Worm (Caenorhabditis elegans): ENCODE results near the gene ceh-87.

Gene ceh-87

DNA sequence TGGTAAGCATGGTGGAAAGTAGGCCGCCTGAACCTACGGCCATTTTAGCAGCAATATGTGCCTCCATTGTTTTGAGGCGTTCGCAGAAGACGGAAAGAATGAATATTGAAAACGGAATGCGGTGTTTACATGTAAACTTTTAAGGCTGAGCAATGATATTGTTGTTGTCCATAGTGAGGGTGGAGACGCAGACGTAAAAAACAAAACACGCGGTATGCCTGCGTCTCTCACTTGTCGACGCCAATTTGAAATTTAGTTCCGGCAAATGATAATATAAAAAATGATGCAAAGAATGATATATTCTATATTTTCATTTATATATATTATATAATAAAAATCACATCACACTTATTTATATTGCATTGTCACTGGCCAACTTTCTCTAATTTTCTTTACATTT lies 23.8 kb upstream of the ceh-87 start, which contains the start of gene Y47G7B.2:
Y47G7B.2 (minus strand) TSS at position 143 of the 400 bp plus-strand sequence.
- no peak for TF ChIP-seq repo-1 (tag; optimal IDR thresholded peaks at IDR 0.05)
- peak; percentile 18 for TF ChIP-seq attf-5 (GFP tag; optimal IDR thresholded peaks at IDR 0.05)
- TF ChIP-seq hmg-1.2 (GFP tag; IDR thresholded peaks at IDR 0.05), result peak; percentile 59; the same call in 1 of the 2 replicates
- TF ChIP-seq dpl-1 (GFP tag; optimal IDR thresholded peaks at IDR 0.05), result no peak

DNA sequence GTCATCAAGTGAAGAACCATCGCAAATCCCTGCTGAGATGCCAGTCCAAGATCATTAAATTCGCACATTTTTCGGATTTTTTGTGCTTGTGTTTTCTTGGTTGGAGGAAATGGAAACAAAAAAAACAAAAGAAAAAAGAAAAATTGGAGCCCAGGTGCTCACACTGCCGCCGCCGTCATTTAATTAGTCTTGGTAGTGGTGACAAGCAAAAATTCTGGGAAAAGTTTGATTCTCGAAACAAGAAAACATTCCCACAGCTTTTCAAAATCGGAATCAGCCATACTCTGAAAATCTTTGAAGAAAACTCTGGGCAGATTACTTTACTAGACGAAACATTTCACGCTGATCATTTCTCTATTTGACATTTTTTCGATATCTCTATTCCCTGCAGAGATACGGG lies 21.1 kb upstream of the ceh-87 start, which contains the start of gene srh-128:
srh-128 (minus strand) TSS at position 101 of the 400 bp plus-strand sequence.
- no peak for TF ChIP-seq lin-54 (GFP tag; optimal IDR thresholded peaks at IDR 0.05)

DNA sequence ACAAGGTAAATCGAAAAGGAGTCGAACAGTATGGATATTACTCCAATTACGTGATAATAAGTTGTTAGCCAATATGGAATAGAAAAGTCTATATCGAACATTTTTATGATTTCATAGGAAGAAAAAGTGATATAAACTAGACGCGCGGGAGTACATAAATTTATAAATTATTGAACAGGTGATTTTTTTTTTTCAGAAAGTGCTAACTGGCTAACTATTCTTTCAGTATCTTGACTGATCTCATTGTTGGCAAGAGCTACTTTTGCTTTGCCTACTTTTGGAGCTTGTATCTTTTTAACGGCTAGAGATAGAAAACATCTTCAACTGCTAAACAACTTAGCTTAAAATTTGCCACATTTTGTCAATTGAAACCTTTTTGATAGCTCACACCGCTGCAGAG lies 18.6 kb upstream of the ceh-87 start, which contains the start of gene sri-60:
sri-60 (minus strand) TSS at position 101 of the 400 bp plus-strand sequence.
- TF ChIP-seq atf-7 (tag; optimal IDR thresholded peaks at IDR 0.05) (no peak), F55B11.4 (tag; optimal IDR thresholded peaks at IDR 0.05; ENCODE audit: borderline replicate concordance, insufficient read depth) (no peak), aptf-3 (GFP tag; IDR thresholded peaks at IDR 0.05) (no peak), C06A6.2 (GFP tag; conservative IDR thresholded peaks at IDR 0.05) (no peak)

- TF ChIP-seq ztf-22 (GFP tag; optimal IDR thresholded peaks at IDR 0.05), result no peak
- no peak for TF ChIP-seq tbp1 (GFP tag; optimal IDR thresholded peaks at IDR 0.05)
These were observed 16.1 kb upstream of the ceh-87 start, which contains the start of gene sri-61 for ce11 chrII:2700229-2700628. Gene sri-61 (minus strand): TSS chrII:2700329.

ce11 chrII:2698378-2698777 lies 14.3 kb upstream of the ceh-87 start, which contains the start of gene sri-62:
Gene sri-62 (minus strand): TSS chrII:2698478.
- no peak for TF ChIP-seq snpc-3.4 (tag; optimal IDR thresholded peaks at IDR 0.05)
- no peak for TF ChIP-seq F10E7.11 (tag; optimal IDR thresholded peaks at IDR 0.05)
- TF ChIP-seq dpl-1 (GFP tag; optimal IDR thresholded peaks at IDR 0.05), result no peak
- no peak for TF ChIP-seq hmg-20 (GFP tag; IDR thresholded peaks at IDR 0.05)
- no peak for TF ChIP-seq unc-130 (GFP tag; optimal IDR thresholded peaks at IDR 0.05)
- TF ChIP-seq gei-17 (GFP tag; optimal IDR thresholded peaks at IDR 0.05), result no peak
- TF ChIP-seq sdz-38 (tag; optimal IDR thresholded peaks at IDR 0.05), result no peak
- TF ChIP-seq ztf-18 (tag; optimal IDR thresholded peaks at IDR 0.05), result no peak
- no peak for TF ChIP-seq cebp-2 (GFP tag; IDR thresholded peaks at IDR 0.05)

ce11 chrII:2695079-2695478 lies 11.0 kb upstream of the ceh-87 start:
- no peak for TF ChIP-seq F33H1.4 (GFP tag; IDR thresholded peaks at IDR 0.05)
- TF ChIP-seq cebp-1 (GFP tag; IDR thresholded peaks at IDR 0.05), result no peak
- no peak for TF ChIP-seq cebp-1 (tag; optimal IDR thresholded peaks at IDR 0.05)
- no peak for TF ChIP-seq let-607 (tag; optimal IDR thresholded peaks at IDR 0.05)
- TF ChIP-seq somi-1 (GFP tag; optimal IDR thresholded peaks at IDR 0.05), result no peak
- no peak for TF ChIP-seq unc-130 (GFP tag; optimal IDR thresholded peaks at IDR 0.05)
- TF ChIP-seq nhr-179 (tag; optimal IDR thresholded peaks at IDR 0.05), result no peak
- no peak for TF ChIP-seq gei-17 (GFP tag; optimal IDR thresholded peaks at IDR 0.05)
- TF ChIP-seq rec-8 (tag; optimal IDR thresholded peaks at IDR 0.05), result no peak
- TF ChIP-seq T07F8.4 (tag; optimal IDR thresholded peaks at IDR 0.05), result no peak
- no peak for TF ChIP-seq madf-3 (GFP tag; IDR thresholded peaks at IDR 0.05)
- no peak for TF ChIP-seq nhr-90 (tag; optimal IDR thresholded peaks at IDR 0.05)
- TF ChIP-seq ama-1 (optimal IDR thresholded peaks at IDR 0.05), result no peak
- TF ChIP-seq ama-1 (GFP tag; optimal IDR thresholded peaks at IDR 0.05), result no peak
- no peak for TF ChIP-seq ceh-79 (tag; optimal IDR thresholded peaks at IDR 0.05)

Data from whole organism, young adult.